Worm (Caenorhabditis elegans): ENCODE measurements around the gene F28H6.7.

DNA sequence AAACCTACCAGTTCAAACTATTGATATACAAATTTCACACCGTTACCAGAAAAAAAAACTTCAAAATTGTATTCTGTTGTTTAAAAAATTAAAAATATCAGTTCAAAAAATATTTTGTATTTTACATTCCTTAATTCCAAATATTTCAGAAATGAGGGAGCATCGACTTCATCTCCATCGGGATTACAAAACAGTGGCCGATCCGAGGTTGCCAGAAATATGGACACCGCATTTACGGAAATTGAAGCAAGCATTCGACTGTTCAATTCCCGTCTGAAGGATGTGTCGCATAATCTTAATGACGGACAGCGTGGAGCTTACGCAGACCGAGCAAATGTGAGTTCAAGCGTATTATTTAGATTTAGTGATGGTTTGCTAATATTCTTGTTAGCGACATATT, 16.8 kb downstream of the F28H6.7 start:
- TF ChIP-seq nfya-1 (tag; optimal IDR thresholded peaks at IDR 0.05; ENCODE audit: borderline replicate concordance, insufficient read depth) (no peak), B0261.1 (tag; optimal IDR thresholded peaks at IDR 0.05) (no peak), T26A5.8 (tag; optimal IDR thresholded peaks at IDR 0.05) (no peak), F57C9.4 (tag; optimal IDR thresholded peaks at IDR 0.05) (no peak), pha-4 (tag; optimal IDR thresholded peaks at IDR 0.05) (no peak), rpc-1 (optimal IDR thresholded peaks at IDR 0.05) (no peak), rpc-1 (tag; optimal IDR thresholded peaks at IDR 0.05) (no peak), rec-8 (tag; optimal IDR thresholded peaks at IDR 0.05) (no peak), unc-62 (GFP tag; optimal IDR thresholded peaks at IDR 0.05) (no peak), snpc-4 (GFP tag; optimal IDR thresholded peaks at IDR 0.05) (no peak), snpc-4 (tag; optimal IDR thresholded peaks at IDR 0.05) (no peak), ceh-27 (GFP tag; optimal IDR thresholded peaks at IDR 0.05) (no peak), nhr-120 (GFP tag; IDR thresholded peaks at IDR 0.05) (no peak), nfya-2 (GFP tag; IDR thresholded peaks at IDR 0.05) (no peak), snpc-3.4 (tag; optimal IDR thresholded peaks at IDR 0.05) (no peak), snpc-1.1 (tag; optimal IDR thresholded peaks at IDR 0.05; ENCODE audit: insufficient read depth) (no peak)
